Worm (Caenorhabditis elegans) whole organism, L1 larva: ENCODE results near the gene Y64G10A.2.

Source experiments
- C04F5.9 ChIP-seq: sonication (generic microtip); optimal IDR thresholded peaks from 2 replicates; lab custom pipeline; 2016; ENCODE audit warnings: missing genetic modification characterization, missing compliant biosample characterization
- C16A3.4 ChIP-seq: fragments of 150-350 bp; optimal IDR thresholded peaks from 2 replicates; lab custom pipeline; 2014; ENCODE audit warnings: missing biosample characterization, missing genetic modification characterization
- C34B4.2 ChIP-seq: sonication (generic microtip); optimal IDR thresholded peaks from 2 replicates; lab custom pipeline; 2017; ENCODE audit warnings: mild to moderate bottlenecking, missing genetic modification characterization, missing compliant biosample characterization
- aha-1 ChIP-seq: fragments of 150-350 bp; optimal IDR thresholded peaks from 2 replicates; lab custom pipeline; 2014; ENCODE audit warnings: missing biosample characterization, missing genetic modification characterization
- aly-2 ChIP-seq: fragments of 150-350 bp; optimal IDR thresholded peaks from 2 replicates; lab custom pipeline; 2014; ENCODE audit warnings: missing biosample characterization, missing genetic modification characterization
- ama-1 ChIP-seq: fragments of 150-350 bp; optimal IDR thresholded peaks from 2 replicates; lab custom pipeline; 2014
- blmp-1 ChIP-seq: fragments of 150-350 bp; optimal IDR thresholded peaks from 2 replicates; lab custom pipeline; 2014; ENCODE audit warnings: missing biosample characterization, missing genetic modification characterization
- ceh-63 ChIP-seq: fragments of 200-800 bp; sonication (Bioruptor generic); optimal IDR thresholded peaks from 2 replicates; lab custom pipeline; 2018; ENCODE audit warnings: mild to moderate bottlenecking, missing genetic modification characterization, missing compliant biosample characterization
- ceh-8 ChIP-seq: fragments of 200-800 bp; sonication (Bioruptor generic); optimal IDR thresholded peaks from 2 replicates; lab custom pipeline; 2018; ENCODE audit warnings: mild to moderate bottlenecking, missing genetic modification characterization, moderate library complexity, missing compliant biosample characterization
- ceh-88 ChIP-seq: fragments of 200-800 bp; sonication (Bioruptor generic); IDR thresholded peaks from 2 replicates; pipeline ENCODE4 v1.3.6; 2022; ENCODE audit warnings: missing genetic modification characterization, missing compliant biosample characterization
- ces-1 ChIP-seq: fragments of 150-350 bp; optimal IDR thresholded peaks from 2 replicates; lab custom pipeline; 2014; ENCODE audit warnings: missing biosample characterization, missing genetic modification reagents, missing genetic modification characterization
- dpl-1 ChIP-seq, 3 experiments: fragments of 150-350 bp in 2 of 3; sonication (generic microtip) in 1 of 3; optimal IDR thresholded peaks; 2 replicates each; lab custom pipeline; 2014 to 2017; ENCODE audit warnings: missing biosample characterization in 3 of 3, missing genetic modification characterization in 3 of 3, missing genetic modification reagents in 3 of 3
- dsc-1 ChIP-seq: sonication (generic microtip); optimal IDR thresholded peaks from 2 replicates; lab custom pipeline; 2016; ENCODE audit warnings: mild to moderate bottlenecking, missing genetic modification characterization, missing compliant biosample characterization
- efl-3 ChIP-seq: fragments of 200-800 bp; sonication (Bioruptor generic); optimal IDR thresholded peaks from 2 replicates; lab custom pipeline; 2018; ENCODE audit warnings: mild to moderate bottlenecking, missing genetic modification characterization, missing compliant biosample characterization
- egl-13 ChIP-seq: sonication (generic microtip); optimal IDR thresholded peaks from 2 replicates; lab custom pipeline; 2016; ENCODE audit warnings: missing genotype, missing genetic modification reagents, missing genetic modification characterization, missing compliant biosample characterization
- ets-5 ChIP-seq: fragments of 200-800 bp; sonication (Bioruptor generic); IDR thresholded peaks from 2 replicates; pipeline ENCODE4 v1.3.6; 2022; ENCODE audit warnings: missing genetic modification characterization, missing compliant biosample characterization
- fkh-10 ChIP-seq: sonication (generic microtip); optimal IDR thresholded peaks from 2 replicates; lab custom pipeline; 2017; ENCODE audit warnings: missing biosample characterization, missing genetic modification reagents, missing genetic modification characterization
- fkh-4 ChIP-seq: sonication (generic microtip); optimal IDR thresholded peaks from 2 replicates; lab custom pipeline; 2016; ENCODE audit warnings: missing compliant biosample characterization, missing genetic modification characterization, borderline replicate concordance
- grh-1 ChIP-seq: fragments of 200-800 bp; sonication (Bioruptor generic); IDR thresholded peaks from 2 replicates; pipeline ENCODE4 v1.3.6; 2022; ENCODE audit warnings: missing genetic modification reagents, missing genetic modification characterization, missing compliant biosample characterization
- hlh-17 ChIP-seq: fragments of 200-800 bp; sonication (Bioruptor generic); optimal IDR thresholded peaks from 2 replicates; lab custom pipeline; 2018; ENCODE audit warnings: missing genetic modification characterization, mild to moderate bottlenecking, missing compliant biosample characterization, moderate library complexity, borderline replicate concordance
- hpl-2 ChIP-seq: fragments of 150-350 bp; optimal IDR thresholded peaks from 2 replicates; lab custom pipeline; 2014; ENCODE audit warnings: missing biosample characterization, missing genetic modification reagents, missing genetic modification characterization
- jun-1 ChIP-seq: fragments of 150-350 bp; optimal IDR thresholded peaks from 2 replicates; lab custom pipeline; 2014; ENCODE audit warnings: missing biosample characterization, missing genetic modification reagents, missing genetic modification characterization
- lin-14 ChIP-seq: fragments of 200-800 bp; sonication (Bioruptor generic); optimal IDR thresholded peaks from 2 replicates; lab custom pipeline; 2018; ENCODE audit warnings: mild to moderate bottlenecking, missing genetic modification characterization, moderate library complexity, missing compliant biosample characterization
- lin-15B ChIP-seq: fragments of 150-350 bp; sonication (generic microtip); optimal IDR thresholded peaks from 3 replicates; lab custom pipeline; 2014; ENCODE audit warnings: missing biosample characterization, missing genetic modification characterization
- lin-35 ChIP-seq, 2 experiments: fragments of 150-350 bp; optimal IDR thresholded peaks; 2 replicates each; lab custom pipeline; 2014; ENCODE audit warnings: missing biosample characterization in 2 of 2, missing genetic modification characterization in 2 of 2, missing genetic modification reagents in 2 of 2
- lin-39 ChIP-seq: fragments of 150-350 bp; optimal IDR thresholded peaks from 2 replicates; lab custom pipeline; 2014; ENCODE audit warnings: missing biosample characterization, missing genetic modification reagents, missing genetic modification characterization
- lir-3 ChIP-seq: sonication (generic microtip); optimal IDR thresholded peaks from 2 replicates; lab custom pipeline; 2016; ENCODE audit warnings: mild to moderate bottlenecking, missing genetic modification characterization, moderate library complexity, missing compliant biosample characterization; ENCODE audit not compliant: poor library complexity
- mab-9 ChIP-seq: fragments of 200-800 bp; sonication (Bioruptor generic); IDR thresholded peaks from 2 replicates; pipeline ENCODE4 v1.3.6; 2022; ENCODE audit warnings: missing genetic modification reagents, missing genetic modification characterization, missing compliant biosample characterization
- mdl-1 ChIP-seq, 2 experiments: fragments of 150-350 bp; optimal IDR thresholded peaks; 2 replicates each; lab custom pipeline; 2014 to 2017; ENCODE audit warnings: missing biosample characterization in 2 of 2, missing genetic modification characterization in 2 of 2, inconsistent platforms in 1 of 2
- mef-2 ChIP-seq: fragments of 150-350 bp; optimal IDR thresholded peaks from 2 replicates; lab custom pipeline; 2014; ENCODE audit warnings: missing biosample characterization, missing genetic modification characterization
- nhr-19 ChIP-seq: fragments of 200-800 bp; sonication (Bioruptor generic); conservative IDR thresholded peaks from 2 replicates; pipeline ENCODE4 v1.3.6; 2022; ENCODE audit warnings: missing genetic modification characterization, missing compliant biosample characterization
- nhr-20 ChIP-seq: sonication (generic microtip); optimal IDR thresholded peaks from 2 replicates; lab custom pipeline; 2016; ENCODE audit warnings: mild to moderate bottlenecking, missing genetic modification characterization, missing compliant biosample characterization
- nhr-28 ChIP-seq: fragments of 150-350 bp; optimal IDR thresholded peaks from 2 replicates; lab custom pipeline; 2014; ENCODE audit warnings: missing biosample characterization, missing genetic modification characterization
- nhr-76 ChIP-seq: sonication (generic microtip); optimal IDR thresholded peaks from 2 replicates; lab custom pipeline; 2017; ENCODE audit warnings: missing biosample characterization, missing genetic modification characterization
- nhr-77 ChIP-seq: fragments of 150-350 bp; optimal IDR thresholded peaks from 2 replicates; lab custom pipeline; 2014; ENCODE audit warnings: missing biosample characterization, missing genetic modification characterization
- nhr-84 ChIP-seq: sonication (generic microtip); optimal IDR thresholded peaks from 2 replicates; lab custom pipeline; 2017; ENCODE audit warnings: missing biosample characterization, missing genetic modification characterization
- nhr-85 ChIP-seq: sonication (generic microtip); peaks from one replicate; lab custom pipeline; 2016; ENCODE audit warnings: missing genetic modification characterization, inconsistent platforms, missing compliant biosample characterization
- pag-3 ChIP-seq: sonication (generic microtip); optimal IDR thresholded peaks from 2 replicates; lab custom pipeline; 2017; ENCODE audit warnings: missing genetic modification characterization, mild to moderate bottlenecking, missing compliant biosample characterization, antibody characterized with exemption, borderline replicate concordance; ENCODE audit not compliant: insufficient read depth
- pqm-1 ChIP-seq: sonication (generic microtip); optimal IDR thresholded peaks from 3 replicates; lab custom pipeline; 2017; ENCODE audit warnings: missing biosample characterization, missing genetic modification characterization
- skn-1 ChIP-seq: fragments of 150-350 bp; optimal IDR thresholded peaks from 2 replicates; lab custom pipeline; 2014; ENCODE audit warnings: missing biosample characterization, missing genetic modification characterization
- snu-23 ChIP-seq: sonication (generic microtip); optimal IDR thresholded peaks from 2 replicates; lab custom pipeline; 2016; ENCODE audit warnings: missing genetic modification characterization, missing compliant biosample characterization
- sox-4 ChIP-seq: sonication (generic microtip); optimal IDR thresholded peaks from 2 replicates; lab custom pipeline; 2016; ENCODE audit warnings: missing genetic modification characterization, missing compliant biosample characterization
- sptf-1 ChIP-seq: fragments of 150-350 bp; optimal IDR thresholded peaks from 2 replicates; lab custom pipeline; 2014; ENCODE audit warnings: missing biosample characterization, missing genetic modification characterization
- sup-37 ChIP-seq: fragments of 200-800 bp; sonication (Bioruptor generic); optimal IDR thresholded peaks from 2 replicates; lab custom pipeline; 2018; ENCODE audit warnings: mild to moderate bottlenecking, missing genetic modification characterization, missing compliant biosample characterization
- swsn-7 ChIP-seq: sonication (generic microtip); optimal IDR thresholded peaks from 2 replicates; lab custom pipeline; 2016; ENCODE audit warnings: missing genetic modification characterization, missing compliant biosample characterization
- tbx-2 ChIP-seq: sonication (generic microtip); optimal IDR thresholded peaks from 2 replicates; lab custom pipeline; 2016; ENCODE audit warnings: missing genetic modification characterization, missing compliant biosample characterization
- tlp-1 ChIP-seq: fragments of 150-350 bp; optimal IDR thresholded peaks from 2 replicates; lab custom pipeline; 2014; ENCODE audit warnings: missing biosample characterization, missing genetic modification characterization
- unc-30 ChIP-seq: sonication (generic microtip); optimal IDR thresholded peaks from 2 replicates; lab custom pipeline; 2017; ENCODE audit warnings: missing biosample characterization, missing genetic modification characterization
- unc-62 ChIP-seq: fragments of 150-350 bp; optimal IDR thresholded peaks from 2 replicates; lab custom pipeline; 2014; ENCODE audit warnings: missing biosample characterization, missing genetic modification reagents, missing genetic modification characterization
- unc-98 ChIP-seq: fragments of 200-800 bp; sonication (Bioruptor generic); IDR thresholded peaks from 2 replicates; pipeline ENCODE4 v1.3.6; 2022; ENCODE audit warnings: missing genetic modification characterization, missing compliant biosample characterization
- vab-15 ChIP-seq: sonication (generic microtip); optimal IDR thresholded peaks from 2 replicates; lab custom pipeline; 2017; ENCODE audit warnings: missing genotype, mild to moderate bottlenecking, missing genetic modification characterization, missing compliant biosample characterization
- xbp-1 ChIP-seq: sonication (generic microtip); optimal IDR thresholded peaks from 2 replicates; lab custom pipeline; 2016; ENCODE audit warnings: missing genetic modification characterization, missing compliant biosample characterization
- zag-1 ChIP-seq: fragments of 150-350 bp; optimal IDR thresholded peaks from 2 replicates; lab custom pipeline; 2014; ENCODE audit warnings: missing biosample characterization, missing genetic modification characterization
- ztf-11 ChIP-seq, 2 experiments: sonication (generic microtip); optimal IDR thresholded peaks; 2 replicates each; lab custom pipeline; 2016 to 2017; ENCODE audit warnings: missing genetic modification characterization in 2 of 2, missing biosample characterization in 1 of 2, missing compliant biosample characterization in 1 of 2
- ztf-4 ChIP-seq: fragments of 150-350 bp; optimal IDR thresholded peaks from 2 replicates; lab custom pipeline; 2014; ENCODE audit warnings: missing biosample characterization, missing genetic modification characterization

Gene Y64G10A.2

DNA sequence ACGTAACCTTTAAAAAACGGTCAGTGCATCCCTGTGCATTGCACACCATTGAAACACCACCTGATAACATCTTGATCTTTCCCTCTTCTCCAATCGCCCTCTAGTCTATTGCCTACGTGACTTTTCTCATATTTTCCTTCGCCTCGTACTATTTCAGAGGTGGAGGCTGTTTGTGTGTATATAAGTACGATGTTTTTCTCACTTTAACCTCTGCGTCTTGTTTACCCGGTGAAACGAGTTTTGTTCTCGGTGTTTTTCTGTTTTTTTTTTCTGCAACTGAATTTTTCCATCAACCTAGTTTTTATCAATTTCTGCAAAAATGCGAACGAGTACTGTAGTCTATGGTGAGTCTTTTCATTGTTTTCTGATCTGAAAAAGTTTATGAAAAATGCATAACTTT, 24.5 kb downstream of the Y64G10A.2 start, which contains the start of gene sqrd-1 (continued):
- TF ChIP-seq swsn-7 (no peak), nhr-85 (tag; lab: Kevin White, UChicago) (peak; percentile 82), ceh-63 (GFP tag; lab: Kevin White, UChicago) (no peak), unc-98 (GFP tag; lab: Robert Waterston, UW) (no peak), sptf-1 (no peak), tlp-1 (tag; lab: Kevin White, UChicago) (no peak), pag-3 (tag; lab: Kevin White, UChicago) (no peak), xbp-1 (tag; lab: Kevin White, UChicago) (no peak), jun-1 (no peak), nhr-19 (peak; percentile 42; the same call in 1 of the 2 replicates), blmp-1 (tag; lab: Kevin White, UChicago) (no peak), hlh-17 (no peak), ceh-88 (GFP tag; lab: Robert Waterston, UW) (no peak), grh-1 (GFP tag; lab: Robert Waterston, UW) (peak; percentile 17; the same call in 1 of the 2 replicates), unc-62 (GFP tag; lab: Kevin White, UChicago) (no peak), egl-13 (tag; lab: Kevin White, UChicago) (no peak), lin-35 (GFP tag; optimal IDR thresholded peaks at IDR 0.05; lab: Kevin White, UChicago) (no peak), ceh-8 (GFP tag; lab: Kevin White, UChicago) (no peak), ztf-4 (tag; lab: Kevin White, UChicago) (no peak), lin-39 (tag; lab: Kevin White, UChicago) (no peak), skn-1 (tag; lab: Kevin White, UChicago) (no peak), ets-5 (GFP tag; lab: Robert Waterston, UW) (no peak), lin-15B (tag; lab: Kevin White, UChicago) (no peak), lin-14 (GFP tag; lab: Kevin White, UChicago) (peak; percentile 54), nhr-28 (no peak), ces-1 (GFP tag; lab: Kevin White, UChicago) (no peak), nhr-77 (tag; lab: Kevin White, UChicago) (no peak), fkh-10 (no peak), dsc-1 (tag; lab: Kevin White, UChicago) (no peak), efl-3 (GFP tag; lab: Kevin White, UChicago) (no peak), aha-1 (tag; lab: Kevin White, UChicago) (peak; percentile 99), dpl-1 (GFP tag; optimal IDR thresholded peaks at IDR 0.05; lab: Kevin White, UChicago) (peak in 1 of 3 experiments; percentile 0), C04F5.9 (tag; lab: Kevin White, UChicago) (no peak), mef-2 (tag; lab: Kevin White, UChicago) (no peak), sup-37 (GFP tag; lab: Kevin White, UChicago) (no peak), fkh-4 (no peak), unc-30 (tag; lab: Kevin White, UChicago) (no peak), tbx-2 (tag; lab: Kevin White, UChicago) (no peak), vab-15 (tag; lab: Kevin White, UChicago) (no peak), nhr-76 (tag; lab: Kevin White, UChicago) (no peak), mab-9 (GFP tag; lab: Robert Waterston, UW) (no peak), ama-1 (no peak), pqm-1 (no peak), hpl-2 (no peak), zag-1 (tag; lab: Kevin White, UChicago) (no peak), C34B4.2 (tag; lab: Kevin White, UChicago) (no peak), ztf-11 (tag; optimal IDR thresholded peaks at IDR 0.05; lab: Kevin White, UChicago) (no peak), C16A3.4 (tag; lab: Kevin White, UChicago) (no peak), nhr-20 (peak; percentile 53), snu-23 (GFP tag; lab: Kevin White, UChicago) (peak; percentile 33), sox-4 (tag; lab: Kevin White, UChicago) (no peak), aly-2 (tag; lab: Kevin White, UChicago) (no peak), lir-3 (tag; lab: Kevin White, UChicago) (no peak), nhr-84 (tag; lab: Kevin White, UChicago) (no peak), mdl-1 (tag; optimal IDR thresholded peaks at IDR 0.05; lab: Kevin White, UChicago) (peak in 1 of 2 experiments; percentile 23)
